Fruit fly (Drosophila melanogaster) whole organism, embryonic: ENCODE results near the gene CG10959.

Experiments used
- CG12236 ChIP-seq: fragments of 200-800 bp; sonication (Bioruptor generic); optimal IDR thresholded peaks from 2 replicates; lab custom pipeline; 2016; ENCODE audit warnings: missing biosample characterization, missing genetic modification characterization
- CG12769 ChIP-seq: fragments of 200-800 bp; sonication (Bioruptor generic); optimal IDR thresholded peaks from 2 replicates; lab custom pipeline; 2019; ENCODE audit warnings: missing biosample characterization, mild to moderate bottlenecking, missing genetic modification characterization, moderate library complexity
- CG13287 ChIP-seq: fragments of 200-800 bp; sonication (Bioruptor generic); IDR thresholded peaks from 2 replicates; pipeline ENCODE4 v1.3.6; 2022; ENCODE audit warnings: missing biosample characterization, missing genetic modification characterization; ENCODE audit not compliant: partially characterized antibody
- CG18011 ChIP-seq: fragments of 200-800 bp; sonication (Bioruptor generic); optimal IDR thresholded peaks from 2 replicates; lab custom pipeline; 2017; ENCODE audit warnings: missing biosample characterization, missing genetic modification characterization, mild to moderate bottlenecking, moderate library complexity, missing genotype
- CG18476 ChIP-seq: fragments of 200-800 bp; sonication (Bioruptor generic); optimal IDR thresholded peaks from 2 replicates; lab custom pipeline; 2016; ENCODE audit warnings: missing biosample characterization, mild to moderate bottlenecking, missing genetic modification characterization
- CG8290 ChIP-seq, 3 experiments: fragments of 200-800 bp; sonication (Bioruptor generic); optimal IDR thresholded peaks; 2 replicates each; lab custom pipeline; 2016 to 2019; ENCODE audit warnings: missing biosample characterization in 3 of 3, missing genetic modification characterization in 3 of 3, mild to moderate bottlenecking in 2 of 3, moderate library complexity in 1 of 3
- Hr39 ChIP-seq: fragments of >200 bp; optimal IDR thresholded peaks from 2 replicates; lab custom pipeline; 2017
- jing ChIP-seq: fragments of 200-800 bp; sonication (Bioruptor generic); optimal IDR thresholded peaks from 2 replicates; lab custom pipeline; 2018; ENCODE audit warnings: missing biosample characterization, mild to moderate bottlenecking, missing genetic modification characterization
- psq ChIP-seq: fragments of 200-800 bp; sonication (Bioruptor generic); optimal IDR thresholded peaks from 2 replicates; lab custom pipeline; 2017; ENCODE audit warnings: missing biosample characterization, missing genetic modification characterization
- sim ChIP-seq: fragments of 200-800 bp; sonication (Bioruptor generic); IDR thresholded peaks from 2 replicates; pipeline ENCODE4 v1.3.6; 2022; ENCODE audit warnings: missing biosample characterization, missing genetic modification characterization

- TF ChIP-seq psq (GFP tag; lab: Kevin White, UChicago) (no peak), CG12769 (no peak), CG18476 (GFP tag; lab: Kevin White, UChicago) (no peak), CG18011 (GFP tag; lab: Kevin White, UChicago) (no peak), CG13287 (GFP tag; lab: Robert Waterston, UW) (no peak), sim (GFP tag; lab: Robert Waterston, UW) (no peak), CG8290 (GFP tag; optimal IDR thresholded peaks at IDR 0.05; lab: Kevin White, UChicago) (no peak), CG8290 (tag; optimal IDR thresholded peaks at IDR 0.05; lab: Kevin White, UChicago) (no peak), jing (GFP tag; lab: Kevin White, UChicago) (no peak), Hr39 (lab: Kevin White, UChicago) (no peak), CG12236 (GFP tag; lab: Kevin White, UChicago) (no peak)
Observed at dm6 chrX:8125224-8125649, 23.3 kb upstream of the CG10959 start.
